Worm (Caenorhabditis elegans) whole organism, young adult: Measurements from ENCODE around the gene Y54G2A.32.
A peak's percentile ranks its signal among the peaks of the same experiment; 100 is the strongest.

Experiments used
- K11D2.4 ChIP-seq: fragments of 200-800 bp; sonication (Bioruptor generic); IDR thresholded peaks from 2 replicates; pipeline ENCODE4 v1.3.6; 2022; ENCODE audit warnings: missing genetic modification reagents, missing genetic modification characterization, missing compliant biosample characterization
- T07F8.4 ChIP-seq: sonication (generic microtip); optimal IDR thresholded peaks from 2 replicates; lab custom pipeline; 2016; ENCODE audit warnings: mild to moderate bottlenecking, missing genetic modification characterization, moderate library complexity, missing compliant biosample characterization
- Y67H2A.10 ChIP-seq: fragments of 200-800 bp; sonication (Bioruptor generic); conservative IDR thresholded peaks from 2 replicates; pipeline ENCODE4 v1.3.6; 2022; ENCODE audit warnings: missing genetic modification reagents, missing genetic modification characterization, missing compliant biosample characterization
- atf-7 ChIP-seq: sonication (generic microtip); optimal IDR thresholded peaks from 2 replicates; lab custom pipeline; 2017; ENCODE audit warnings: mild to moderate bottlenecking, missing genetic modification characterization, missing compliant biosample characterization
- athp-1 ChIP-seq: sonication (generic microtip); optimal IDR thresholded peaks from 2 replicates; lab custom pipeline; 2017; ENCODE audit warnings: mild to moderate bottlenecking, missing genetic modification characterization, missing compliant biosample characterization
- cebp-1 ChIP-seq, 2 experiments: fragments of 200-800 bp in 1 of 2; sonication (Bioruptor generic) in 1 of 2; sonication (generic microtip) in 1 of 2; IDR thresholded peaks in 1 of 2; optimal IDR thresholded peaks in 1 of 2; 2 replicates each; pipeline versions ENCODE4 v1.3.6 to Lab custom; 2017 to 2022; ENCODE audit warnings: missing compliant biosample characterization in 2 of 2, missing genetic modification characterization in 2 of 2, mild to moderate bottlenecking in 1 of 2, missing genetic modification reagents in 1 of 2, moderate library complexity in 1 of 2
- cebp-2 ChIP-seq: fragments of 200-800 bp; sonication (Bioruptor generic); IDR thresholded peaks from 2 replicates; pipeline ENCODE4 v1.3.6; 2022; ENCODE audit warnings: missing genetic modification characterization, missing compliant biosample characterization
- ceh-58 ChIP-seq: fragments of 200-800 bp; sonication (Bioruptor generic); IDR thresholded peaks from 2 replicates; pipeline ENCODE4 v1.3.6; 2022; ENCODE audit warnings: missing genetic modification characterization, missing compliant biosample characterization
- ceh-79 ChIP-seq: sonication (generic microtip); optimal IDR thresholded peaks from 2 replicates; lab custom pipeline; 2017; ENCODE audit warnings: mild to moderate bottlenecking, missing genetic modification characterization, missing compliant biosample characterization
- die-1 ChIP-seq: sonication (generic microtip); optimal IDR thresholded peaks from 2 replicates; lab custom pipeline; 2016; ENCODE audit warnings: missing genotype, mild to moderate bottlenecking, missing genetic modification characterization, missing compliant biosample characterization
- dpff-1 ChIP-seq: sonication (generic microtip); optimal IDR thresholded peaks from 2 replicates; lab custom pipeline; 2017; ENCODE audit warnings: mild to moderate bottlenecking, missing genetic modification characterization, missing compliant biosample characterization
- efl-1 ChIP-seq: fragments of 150-350 bp; optimal IDR thresholded peaks from 2 replicates; lab custom pipeline; 2014; ENCODE audit warnings: missing biosample characterization, missing genetic modification reagents, missing genetic modification characterization
- egl-18 ChIP-seq: fragments of 200-800 bp; sonication (Bioruptor generic); IDR thresholded peaks from 2 replicates; pipeline ENCODE4 v1.3.6; 2022; ENCODE audit warnings: missing genetic modification reagents, missing genetic modification characterization, missing compliant biosample characterization
- egl-44 ChIP-seq: fragments of 200-800 bp; sonication (Bioruptor generic); IDR thresholded peaks from 2 replicates; pipeline ENCODE4 v1.3.6; 2022; ENCODE audit warnings: missing genetic modification reagents, missing genetic modification characterization, missing compliant biosample characterization
- egrh-3 ChIP-seq: fragments of 200-800 bp; sonication (Bioruptor generic); IDR thresholded peaks from 2 replicates; pipeline ENCODE4 v1.3.6; 2022; ENCODE audit warnings: missing genetic modification reagents, missing genetic modification characterization, missing compliant biosample characterization
- fkh-3 ChIP-seq: sonication (generic microtip); optimal IDR thresholded peaks from 2 replicates; lab custom pipeline; 2016; ENCODE audit warnings: mild to moderate bottlenecking, missing genetic modification characterization, missing compliant biosample characterization
- him-1 ChIP-seq: sonication (generic microtip); optimal IDR thresholded peaks from 2 replicates; lab custom pipeline; 2016; ENCODE audit warnings: missing genotype, missing genetic modification reagents, missing genetic modification characterization, missing compliant biosample characterization
- madf-6 ChIP-seq: fragments of 200-800 bp; sonication (Bioruptor generic); IDR thresholded peaks from 2 replicates; pipeline ENCODE4 v1.3.6; 2022; ENCODE audit warnings: missing genetic modification reagents, missing genetic modification characterization, missing compliant biosample characterization
- nhr-80 ChIP-seq: sonication (generic microtip); optimal IDR thresholded peaks from 2 replicates; lab custom pipeline; 2016; ENCODE audit warnings: missing genetic modification characterization, missing compliant biosample characterization
- nhr-90 ChIP-seq: sonication (generic microtip); optimal IDR thresholded peaks from 2 replicates; lab custom pipeline; 2016; ENCODE audit warnings: missing genotype, mild to moderate bottlenecking, missing genetic modification characterization, missing compliant biosample characterization
- rec-8 ChIP-seq, 2 experiments: sonication (generic microtip); optimal IDR thresholded peaks; 2 replicates each; lab custom pipeline; 2016; ENCODE audit warnings: mild to moderate bottlenecking in 2 of 2, missing genetic modification characterization in 2 of 2, missing genetic modification reagents in 2 of 2, missing genotype in 2 of 2, missing biosample characterization in 1 of 2, missing compliant biosample characterization in 1 of 2, moderate library complexity in 1 of 2
- repo-1 ChIP-seq: sonication (generic microtip); optimal IDR thresholded peaks from 2 replicates; lab custom pipeline; 2017; ENCODE audit warnings: mild to moderate bottlenecking, missing genetic modification characterization, missing compliant biosample characterization
- sea-2 ChIP-seq: fragments of 200-800 bp; sonication (Bioruptor generic); IDR thresholded peaks from 2 replicates; pipeline ENCODE4 v1.3.6; 2022; ENCODE audit warnings: missing genetic modification characterization, missing compliant biosample characterization
- snpc-1.1 ChIP-seq: sonication (generic microtip); optimal IDR thresholded peaks from 2 replicates; lab custom pipeline; 2017; ENCODE audit warnings: missing genetic modification characterization, mild to moderate bottlenecking, missing compliant biosample characterization, antibody characterized with exemption, moderate library complexity, missing genotype, missing genetic modification reagents; ENCODE audit not compliant: insufficient read depth
- snpc-1.3 ChIP-seq: sonication (generic microtip); optimal IDR thresholded peaks from 2 replicates; lab custom pipeline; 2017; ENCODE audit warnings: missing genetic modification characterization, mild to moderate bottlenecking, missing compliant biosample characterization, antibody characterized with exemption, moderate library complexity, missing genotype, missing genetic modification reagents; ENCODE audit not compliant: insufficient read depth
- snpc-3.4 ChIP-seq: sonication (generic microtip); optimal IDR thresholded peaks from 2 replicates; lab custom pipeline; 2017; ENCODE audit warnings: missing genetic modification characterization, mild to moderate bottlenecking, missing compliant biosample characterization, antibody characterized with exemption, moderate library complexity, missing genotype, missing genetic modification reagents
- snpc-4 ChIP-seq, 5 experiments: fragments of 150-350 bp in 1 of 5; sonication (generic microtip) in 4 of 5; optimal IDR thresholded peaks; 2 replicates each; lab custom pipeline; 2014 to 2018; ENCODE audit warnings: missing genetic modification characterization in 5 of 5, missing biosample characterization in 3 of 5, antibody characterized with exemption in 2 of 5, mild to moderate bottlenecking in 2 of 5, missing compliant biosample characterization in 2 of 5, missing genotype in 2 of 5, moderate library complexity in 2 of 5, missing genetic modification reagents in 1 of 5
- sptf-2 ChIP-seq: fragments of 200-800 bp; sonication (Bioruptor generic); optimal IDR thresholded peaks from 2 replicates; lab custom pipeline; 2018; ENCODE audit warnings: mild to moderate bottlenecking, missing genetic modification characterization, missing compliant biosample characterization
- unc-62 ChIP-seq: fragments of 150-350 bp; optimal IDR thresholded peaks from 2 replicates; lab custom pipeline; 2014; ENCODE audit warnings: missing biosample characterization, missing genetic modification reagents, missing genetic modification characterization
- ztf-18 ChIP-seq: sonication (generic microtip); optimal IDR thresholded peaks from 2 replicates; lab custom pipeline; 2016; ENCODE audit warnings: missing genotype, mild to moderate bottlenecking, missing genetic modification characterization, missing compliant biosample characterization
- ztf-22 ChIP-seq: fragments of 200-800 bp; sonication (Bioruptor generic); optimal IDR thresholded peaks from 2 replicates; lab custom pipeline; 2018; ENCODE audit warnings: mild to moderate bottlenecking, missing genetic modification characterization, moderate library complexity, missing compliant biosample characterization
- ztf-25 ChIP-seq: fragments of 200-800 bp; sonication (Bioruptor generic); IDR thresholded peaks from 2 replicates; pipeline ENCODE4 v1.3.6; 2022; ENCODE audit warnings: missing genetic modification reagents, missing genetic modification characterization, missing compliant biosample characterization
- ztf-26 ChIP-seq: sonication (generic microtip); optimal IDR thresholded peaks from 2 replicates; lab custom pipeline; 2017; ENCODE audit warnings: missing genetic modification characterization, missing compliant biosample characterization
- ztf-28 ChIP-seq: fragments of 200-800 bp; sonication (Bioruptor generic); IDR thresholded peaks from 2 replicates; pipeline ENCODE4 v1.3.6; 2022; ENCODE audit warnings: missing genetic modification reagents, missing genetic modification characterization, missing compliant biosample characterization
- ztf-3 ChIP-seq: fragments of 200-800 bp; sonication (Bioruptor generic); optimal IDR thresholded peaks from 2 replicates; lab custom pipeline; 2018; ENCODE audit warnings: mild to moderate bottlenecking, missing genetic modification characterization, missing compliant biosample characterization

The Y54G2A.32 gene

DNA sequence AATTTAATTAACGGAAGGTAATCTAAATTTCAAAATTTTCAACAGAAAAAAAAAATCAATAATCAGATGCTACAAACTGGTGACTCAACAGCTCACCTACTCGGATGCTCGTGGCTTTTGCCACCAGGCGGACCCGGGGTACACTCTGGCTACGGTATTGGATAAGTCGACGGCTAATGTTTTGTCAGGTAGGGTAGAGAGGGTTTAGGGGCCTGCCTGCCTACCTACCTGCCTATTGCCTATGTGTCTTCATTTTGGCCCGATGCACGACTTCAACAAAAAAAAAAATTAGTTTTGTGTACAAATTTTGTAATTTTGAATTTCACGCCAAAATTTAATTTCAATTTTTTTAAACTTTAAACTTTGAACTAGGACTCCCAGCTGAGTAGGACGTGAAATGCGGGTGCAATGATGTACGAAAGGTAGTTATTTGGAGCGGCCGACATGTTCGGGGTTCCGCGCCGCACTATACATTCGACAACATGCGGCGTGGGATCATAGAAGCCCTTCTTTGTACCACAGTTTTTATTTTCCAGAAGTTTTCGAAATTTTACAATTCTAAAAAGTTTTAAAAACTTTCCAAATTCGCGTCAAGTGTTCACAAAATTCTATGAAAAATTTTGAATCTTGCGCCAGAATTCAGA lies 21.8 kb downstream of the Y54G2A.32 start (continued):
- TF ChIP-seq unc-62 (no peak), athp-1 (no peak), snpc-1.1 (tag; lab: Kevin White, UChicago) (peak; percentile 94), nhr-90 (no peak), dpff-1 (tag; lab: Kevin White, UChicago) (no peak), repo-1 (tag; lab: Kevin White, UChicago) (no peak), T07F8.4 (tag; lab: Kevin White, UChicago) (no peak), snpc-3.4 (tag; lab: Kevin White, UChicago) (peak; percentile 76), sea-2 (GFP tag; lab: Robert Waterston, UW) (no peak), ceh-58 (GFP tag; lab: Robert Waterston, UW) (no peak), cebp-2 (no peak), egl-18 (GFP tag; lab: Robert Waterston, UW) (no peak), atf-7 (tag; lab: Kevin White, UChicago) (peak; percentile 3), snpc-1.3 (tag; lab: Kevin White, UChicago) (peak; percentile 45), fkh-3 (tag; lab: Kevin White, UChicago) (no peak), rec-8 (tag; optimal IDR thresholded peaks at IDR 0.05; lab: Kevin White, UChicago) (no peak), snpc-4 (GFP tag; optimal IDR thresholded peaks at IDR 0.05; lab: Kevin White, UChicago) (peak; percentile 89), snpc-4 (tag; optimal IDR thresholded peaks at IDR 0.05; lab: Kevin White, UChicago) (peak; percentile 77 to 95 (median 90)), egrh-3 (GFP tag; lab: Robert Waterston, UW) (no peak), efl-1 (GFP tag; lab: Kevin White, UChicago) (no peak), cebp-1 (GFP tag; IDR thresholded peaks at IDR 0.05; lab: Robert Waterston, UW) (no peak), cebp-1 (tag; optimal IDR thresholded peaks at IDR 0.05; lab: Kevin White, UChicago) (no peak), ztf-22 (GFP tag; lab: Kevin White, UChicago) (no peak), Y67H2A.10 (GFP tag; lab: Robert Waterston, UW) (no peak), him-1 (tag; lab: Kevin White, UChicago) (peak; percentile 83), ztf-18 (no peak), K11D2.4 (GFP tag; lab: Robert Waterston, UW) (no peak), ztf-25 (GFP tag; lab: Robert Waterston, UW) (no peak), ztf-28 (GFP tag; lab: Robert Waterston, UW) (no peak), madf-6 (GFP tag; lab: Robert Waterston, UW) (no peak), ceh-79 (tag; lab: Kevin White, UChicago) (no peak)

- TF ChIP-seq sea-2 (GFP tag; lab: Robert Waterston, UW) (no peak), ztf-26 (no peak), nhr-80 (tag; lab: Kevin White, UChicago) (peak; percentile 58), ztf-3 (GFP tag; lab: Kevin White, UChicago) (no peak), die-1 (tag; lab: Kevin White, UChicago) (no peak), sptf-2 (GFP tag; lab: Kevin White, UChicago) (no peak), egl-44 (GFP tag; lab: Robert Waterston, UW) (no peak)
Observed at ce11 chrIV:2826335-2826734, 22.6 kb downstream of the Y54G2A.32 start.
